Fruit fly (Drosophila melanogaster): ENCODE data around the gene CG11722.
A peak's percentile ranks its signal among the peaks of the same experiment; 100 is the strongest.

CG11722 gene

dm6 chr3R:10024032-10024712 lies 21.2 kb downstream of the CG11722 start (continued):
- TF ChIP-seq CG14050 (GFP tag; IDR thresholded peaks at IDR 0.05) (no peak), cg (GFP tag; optimal IDR thresholded peaks at IDR 0.05) (no peak), da (GFP tag; optimal IDR thresholded peaks at IDR 0.05) (no peak), Adf1 (GFP tag; IDR thresholded peaks at IDR 0.05) (no peak), inv (GFP tag; IDR thresholded peaks at IDR 0.05; ENCODE audit: partially characterized antibody) (no peak), CG14860 (GFP tag; IDR thresholded peaks at IDR 0.05; ENCODE audit: partially characterized antibody) (no peak), Doc2 (GFP tag; IDR thresholded peaks at IDR 0.05) (no peak), CG17385 (GFP tag; optimal IDR thresholded peaks at IDR 0.05) (no peak), chn (GFP tag; optimal IDR thresholded peaks at IDR 0.05) (no peak), az2 (GFP tag; optimal IDR thresholded peaks at IDR 0.05) (peak; percentile 13), disco-r (GFP tag; optimal IDR thresholded peaks at IDR 0.05) (no peak), CG15601 (tag; optimal IDR thresholded peaks at IDR 0.05) (no peak), ash1 (GFP tag; optimal IDR thresholded peaks at IDR 0.05) (no peak), ftz-f1 (GFP tag; optimal IDR thresholded peaks at IDR 0.05) (no peak), CG13894 (tag; optimal IDR thresholded peaks at IDR 0.05) (no peak), Sin3A (optimal IDR thresholded peaks at IDR 0.05) (no peak), sima (GFP tag; optimal IDR thresholded peaks at IDR 0.05) (no peak), B-H1 (GFP tag; IDR thresholded peaks at IDR 0.05) (peak; percentile 30; the same call in 1 of the 3 replicates), Stat92E (GFP tag; optimal IDR thresholded peaks at IDR 0.05) (no peak), CG13775 (GFP tag; optimal IDR thresholded peaks at IDR 0.05) (peak; percentile 9), Neu2 (GFP tag; optimal IDR thresholded peaks at IDR 0.05; ENCODE audit: borderline replicate concordance) (no peak), CG11504 (tag; optimal IDR thresholded peaks at IDR 0.05) (no peak), CG18599 (GFP tag; optimal IDR thresholded peaks at IDR 0.05) (peak; percentile 87), CG4328 (GFP tag; optimal IDR thresholded peaks at IDR 0.05) (no peak), Doc3 (GFP tag; IDR thresholded peaks at IDR 0.05; ENCODE audit: partially characterized antibody) (no peak), CG31365 (tag; optimal IDR thresholded peaks at IDR 0.05) (no peak), CG12391 (tag; optimal IDR thresholded peaks at IDR 0.05) (no peak), CG42726 (GFP tag; IDR thresholded peaks at IDR 0.05; ENCODE audit: partially characterized antibody) (no peak), CG4820 (GFP tag; optimal IDR thresholded peaks at IDR 0.05) (no peak), CG12236 (GFP tag; optimal IDR thresholded peaks at IDR 0.05) (no peak), dysf (GFP tag; IDR thresholded peaks at IDR 0.05) (peak; percentile 53; the same call in 2 of the 3 replicates), danr (GFP tag; IDR thresholded peaks at IDR 0.05) (no peak), CG2199 (GFP tag; IDR thresholded peaks at IDR 0.05) (no peak), onecut (GFP tag; IDR thresholded peaks at IDR 0.05) (peak; percentile 95), vfl (GFP tag; optimal IDR thresholded peaks at IDR 0.05) (no peak), crol (GFP tag; IDR thresholded peaks at IDR 0.05) (no peak), Hr51 (GFP tag; optimal IDR thresholded peaks at IDR 0.05) (no peak), bab2 (GFP tag; optimal IDR thresholded peaks at IDR 0.05) (peak; percentile 55), hb (GFP tag; IDR thresholded peaks at IDR 0.05; ENCODE audit: partially characterized antibody) (no peak), tx (GFP tag; optimal IDR thresholded peaks at IDR 0.05) (no peak), pho (GFP tag; optimal IDR thresholded peaks at IDR 0.05) (peak; percentile 20), grau (tag; optimal IDR thresholded peaks at IDR 0.05) (no peak), repo (GFP tag; optimal IDR thresholded peaks at IDR 0.05) (peak; percentile 26), unc-4 (GFP tag; IDR thresholded peaks at IDR 0.05; ENCODE audit: partially characterized antibody) (no peak), Jarid2 (GFP tag; optimal IDR thresholded peaks at IDR 0.05) (no peak), sd (tag; optimal IDR thresholded peaks at IDR 0.05) (no peak), CG4854 (GFP tag; optimal IDR thresholded peaks at IDR 0.05) (peak; percentile 13), ems (GFP tag; optimal IDR thresholded peaks at IDR 0.05) (no peak), CG1602 (GFP tag; optimal IDR thresholded peaks at IDR 0.05) (no peak), ci (GFP tag; IDR thresholded peaks at IDR 0.05) (0 out of 3 replicates have a peak, but pooled peaks have one; percentile 50)

Data from whole organism, embryonic.